Fruit fly (Drosophila melanogaster): Measurements from ENCODE around the gene IM33.

IM33 gene

DNA sequence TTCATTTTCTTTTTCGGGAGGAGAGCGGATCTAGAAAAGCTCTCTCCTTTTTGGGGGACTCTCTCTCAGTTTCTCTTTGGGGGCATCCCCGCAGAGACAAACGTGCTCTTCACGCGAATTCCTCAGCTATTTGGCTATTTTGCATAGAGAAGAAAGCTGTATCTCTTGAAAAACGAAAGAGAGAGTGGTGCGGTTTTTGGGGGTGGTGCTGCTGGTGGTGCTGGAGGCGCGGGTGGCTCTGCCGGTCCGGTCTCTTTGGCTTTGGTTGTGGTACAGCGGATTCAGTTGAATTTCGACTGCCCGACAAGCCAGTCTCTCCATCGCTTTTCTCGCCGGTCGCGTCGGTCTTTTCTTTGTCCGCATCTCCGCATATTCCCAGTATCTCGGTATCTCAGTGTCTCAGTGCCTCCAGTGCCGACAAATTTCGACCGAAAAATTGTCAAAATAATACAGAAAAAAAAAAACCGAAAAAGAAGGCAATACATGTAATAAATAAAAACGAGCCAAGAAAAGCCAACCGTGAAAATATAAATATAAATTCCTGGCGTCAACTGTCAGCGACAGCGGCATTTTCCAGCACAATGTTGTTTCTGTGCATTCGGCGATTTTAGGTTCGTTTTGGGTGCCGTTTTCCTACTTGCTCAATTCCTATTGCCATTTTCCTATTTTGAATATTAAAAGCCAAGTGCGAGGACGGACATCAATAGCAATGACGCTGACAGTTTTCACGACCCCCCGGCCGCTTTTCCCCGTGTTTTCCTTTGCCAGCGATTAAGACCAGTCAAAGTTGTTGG is 33.9 kb upstream of the IM33 start, which contains the start of gene CG10019:
TSS of gene CG10019 (plus strand) at position 285 of the 794 bp plus-strand sequence.
- no peak for TF ChIP-seq gl (tag; optimal IDR thresholded peaks at IDR 0.05)
- no peak for TF ChIP-seq CG13204 (GFP tag; optimal IDR thresholded peaks at IDR 0.05)
- peak; percentile 31; the same call in 1 of the 3 replicates for TF ChIP-seq CG4496 (GFP tag; IDR thresholded peaks at IDR 0.05)
- peak; percentile 48 for TF ChIP-seq CG32121 (GFP tag; IDR thresholded peaks at IDR 0.05)
- no peak for TF ChIP-seq Pif1A (GFP tag; optimal IDR thresholded peaks at IDR 0.05)
- TF ChIP-seq EcR (GFP tag; optimal IDR thresholded peaks at IDR 0.05) = no peak
- no peak for TF ChIP-seq CG12605 (GFP tag; IDR thresholded peaks at IDR 0.05)
- peak; percentile 4 for TF ChIP-seq CG14655 (GFP tag; optimal IDR thresholded peaks at IDR 0.05)
- TF ChIP-seq D1 (tag; optimal IDR thresholded peaks at IDR 0.05) = no peak
- peak; percentile 31; the same call in 1 of the 2 replicates for TF ChIP-seq Ets98B (GFP tag; IDR thresholded peaks at IDR 0.05)

DNA sequence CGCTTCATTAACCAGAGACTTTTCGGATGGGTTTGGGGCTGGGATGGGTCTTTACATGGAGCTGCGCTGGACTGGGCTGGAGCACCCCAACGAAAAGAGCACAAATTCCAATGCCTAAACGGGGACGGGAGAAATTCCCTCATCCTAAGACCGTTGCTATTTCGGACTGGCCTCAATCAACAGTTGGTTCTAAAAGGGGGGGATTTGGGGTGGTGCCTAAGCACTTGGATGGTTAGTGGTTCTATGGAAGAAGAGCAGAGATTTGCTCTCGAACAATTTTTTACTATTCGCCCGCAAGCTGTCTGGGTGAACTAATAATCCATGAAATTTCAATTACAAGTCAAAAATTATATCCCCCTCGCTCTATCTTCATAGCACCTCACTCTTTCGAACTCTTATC is 33.2 kb upstream of the IM33 start:
- no peak for TF ChIP-seq CG8159 (tag; optimal IDR thresholded peaks at IDR 0.05)
- no peak for TF ChIP-seq Snoo (tag; optimal IDR thresholded peaks at IDR 0.05)
- no peak for TF ChIP-seq fd96Ca (GFP tag; IDR thresholded peaks at IDR 0.05)
- no peak for TF ChIP-seq CG32121 (GFP tag; IDR thresholded peaks at IDR 0.05)
- TF ChIP-seq CG17806 (tag; optimal IDR thresholded peaks at IDR 0.05) = no peak
- TF ChIP-seq Ets98B (GFP tag; IDR thresholded peaks at IDR 0.05) = no peak
- TF ChIP-seq CG8301 (tag; optimal IDR thresholded peaks at IDR 0.05) = no peak
- TF ChIP-seq Pif1A (GFP tag; optimal IDR thresholded peaks at IDR 0.05) = no peak
- TF ChIP-seq CG14655 (GFP tag; optimal IDR thresholded peaks at IDR 0.05) = no peak
- TF ChIP-seq EcR (GFP tag; optimal IDR thresholded peaks at IDR 0.05) = no peak

DNA sequence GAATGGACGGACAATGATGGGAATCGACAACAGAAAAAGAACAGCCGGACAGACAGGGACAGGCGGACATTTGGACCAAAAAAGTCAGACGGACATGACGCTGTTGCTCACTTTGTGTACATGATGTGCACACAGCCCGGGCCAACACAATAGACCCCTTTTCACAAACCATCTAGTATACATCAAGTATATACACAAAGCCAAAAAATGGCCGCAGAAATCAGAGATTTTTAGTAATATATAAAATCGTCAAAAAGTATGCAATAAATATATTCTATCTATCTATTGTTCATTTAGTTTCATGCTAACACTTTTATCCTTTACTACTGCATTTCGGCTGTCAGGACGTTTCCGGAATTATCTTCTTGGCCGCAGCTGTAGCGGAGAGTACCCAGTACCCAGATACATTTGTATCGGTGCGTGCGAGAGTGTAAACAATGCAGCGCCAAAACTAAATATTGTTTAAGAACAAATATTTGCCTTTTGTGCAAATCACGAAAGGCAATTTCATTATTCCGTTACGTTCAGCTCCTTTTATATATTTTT is 23.0 kb upstream of the IM33 start:
- TF ChIP-seq rn (GFP tag; IDR thresholded peaks at IDR 0.05) = no peak
- no peak for TF ChIP-seq CG14655 (GFP tag; optimal IDR thresholded peaks at IDR 0.05)
- TF ChIP-seq CG4496 (GFP tag; IDR thresholded peaks at IDR 0.05) = 0 out of 3 replicates have a peak, but pooled peaks have one; percentile 27
- TF ChIP-seq D1 (tag; optimal IDR thresholded peaks at IDR 0.05) = no peak
- no peak for TF ChIP-seq Ets98B (GFP tag; IDR thresholded peaks at IDR 0.05)
- no peak for TF ChIP-seq CG15710 (tag; optimal IDR thresholded peaks at IDR 0.05)
- TF ChIP-seq CG8301 (tag; optimal IDR thresholded peaks at IDR 0.05) = no peak
- TF ChIP-seq Snoo (tag; optimal IDR thresholded peaks at IDR 0.05) = no peak
- TF ChIP-seq CG12605 (GFP tag; IDR thresholded peaks at IDR 0.05) = no peak
- peak; percentile 29 for TF ChIP-seq CG34367 (tag; optimal IDR thresholded peaks at IDR 0.05)
- no peak for TF ChIP-seq gl (tag; optimal IDR thresholded peaks at IDR 0.05)
- TF ChIP-seq CG32121 (GFP tag; IDR thresholded peaks at IDR 0.05) = no peak
- no peak for TF ChIP-seq EcR (GFP tag; optimal IDR thresholded peaks at IDR 0.05)
- TF ChIP-seq fd96Ca (GFP tag; IDR thresholded peaks at IDR 0.05) = 0 out of 3 replicates have a peak, but pooled peaks have one; percentile 12
- peak; percentile 49 for TF ChIP-seq CG8159 (tag; optimal IDR thresholded peaks at IDR 0.05)
- peak; percentile 38 for TF ChIP-seq Pif1B (GFP tag; optimal IDR thresholded peaks at IDR 0.05)
- peak; percentile 52 for TF ChIP-seq Pif1A (GFP tag; optimal IDR thresholded peaks at IDR 0.05)
- no peak for TF ChIP-seq CG17806 (tag; optimal IDR thresholded peaks at IDR 0.05)

DNA sequence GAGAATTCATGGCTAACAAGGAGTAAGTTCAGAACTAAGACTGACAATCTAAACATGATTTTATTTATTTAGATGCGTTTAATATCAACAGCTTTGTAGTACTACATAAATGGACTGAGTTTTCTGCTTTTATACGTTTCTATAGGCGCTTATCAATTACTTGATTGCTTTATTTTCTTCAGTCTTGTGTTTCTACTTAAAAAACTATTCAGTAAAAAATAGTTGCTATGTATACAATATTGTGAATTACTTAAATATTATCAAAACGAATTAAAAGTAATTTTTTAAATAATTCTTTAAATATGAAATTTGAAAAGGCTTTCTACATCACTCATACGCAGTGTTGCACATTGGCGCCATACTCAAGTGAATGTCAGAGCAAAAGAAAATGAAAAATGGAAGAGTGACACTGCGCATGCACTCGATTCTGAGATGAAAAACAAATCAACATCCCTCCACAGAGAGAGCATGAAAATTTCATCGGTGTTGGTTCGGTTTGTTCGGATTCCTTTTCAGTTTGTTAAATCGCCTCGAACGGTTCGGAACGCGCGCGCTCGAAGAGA is 21.3 kb upstream of the IM33 start, which contains the start of the genes lectin-24A and Shaw:
TSS of gene lectin-24A (minus strand) at position 101 of the 563 bp plus-strand sequence.
TSS of gene Shaw (plus strand) at position 513 of the 563 bp plus-strand sequence.
- TF ChIP-seq CG17806 (tag; optimal IDR thresholded peaks at IDR 0.05) (no peak), CG8159 (tag; optimal IDR thresholded peaks at IDR 0.05) (no peak), Ets98B (GFP tag; IDR thresholded peaks at IDR 0.05) (no peak), CG15710 (tag; optimal IDR thresholded peaks at IDR 0.05) (no peak), Pif1A (GFP tag; optimal IDR thresholded peaks at IDR 0.05) (no peak), CG12605 (GFP tag; IDR thresholded peaks at IDR 0.05) (no peak), rn (GFP tag; IDR thresholded peaks at IDR 0.05) (no peak), EcR (GFP tag; optimal IDR thresholded peaks at IDR 0.05) (no peak), CG34367 (tag; optimal IDR thresholded peaks at IDR 0.05) (no peak), CG9948 (tag; optimal IDR thresholded peaks at IDR 0.05) (no peak), CG14655 (GFP tag; optimal IDR thresholded peaks at IDR 0.05) (no peak), D1 (tag; optimal IDR thresholded peaks at IDR 0.05) (no peak), Pif1B (GFP tag; optimal IDR thresholded peaks at IDR 0.05) (no peak), gl (tag; optimal IDR thresholded peaks at IDR 0.05) (no peak)

DNA sequence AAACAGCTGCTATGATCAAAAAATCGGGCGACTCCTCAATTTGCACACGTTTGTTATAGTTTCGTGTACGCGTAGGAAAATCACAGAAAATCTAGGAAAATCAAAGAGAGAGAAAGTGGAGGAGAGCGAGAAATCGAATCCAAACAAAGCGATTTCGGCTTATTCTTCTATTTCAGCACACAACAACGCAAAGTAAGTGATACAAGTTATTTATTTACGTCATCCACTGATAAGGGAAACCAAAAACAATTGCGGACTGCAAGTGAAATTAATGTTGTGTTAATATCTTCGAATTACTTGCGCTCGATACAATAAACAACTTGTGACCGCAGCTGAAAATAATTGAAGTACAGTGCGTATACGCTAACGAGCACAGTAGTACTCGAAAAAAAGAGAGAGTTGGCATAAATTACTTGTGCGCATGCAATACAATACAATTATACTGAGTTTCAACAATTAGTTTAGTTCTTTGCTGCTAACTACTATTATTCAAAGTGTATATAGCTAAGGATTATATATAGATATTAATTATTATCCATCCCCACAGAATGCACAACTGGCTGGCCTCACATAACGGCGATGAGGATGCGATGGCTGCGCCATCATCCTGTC is 17.2 kb upstream of the IM33 start:
- no peak for TF ChIP-seq CG15710 (tag; optimal IDR thresholded peaks at IDR 0.05)
- no peak for TF ChIP-seq CG8301 (tag; optimal IDR thresholded peaks at IDR 0.05)
- no peak for TF ChIP-seq CG17806 (tag; optimal IDR thresholded peaks at IDR 0.05)
- TF ChIP-seq rn (GFP tag; IDR thresholded peaks at IDR 0.05) = no peak
- no peak for TF ChIP-seq CG8159 (tag; optimal IDR thresholded peaks at IDR 0.05)
- no peak; the same call in 1 of the 2 replicates for TF ChIP-seq Ets98B (GFP tag; IDR thresholded peaks at IDR 0.05)
- no peak for TF ChIP-seq Snoo (tag; optimal IDR thresholded peaks at IDR 0.05)

All from whole organism, pupa.